Worm (Caenorhabditis elegans): Measurements from ENCODE around the gene col-92.

- TF ChIP-seq elt-4 (tag; optimal IDR thresholded peaks at IDR 0.05), result no peak
- TF ChIP-seq zip-5 (tag; optimal IDR thresholded peaks at IDR 0.05), result no peak
- no peak for TF ChIP-seq syd-9 (tag; optimal IDR thresholded peaks at IDR 0.05)
- peak; percentile 59 for TF ChIP-seq unc-55 (GFP tag; optimal IDR thresholded peaks at IDR 0.05)
Measured at ce11 chrIII:10957710-10958109, 25.3 kb downstream of the col-92 start.

Data from whole organism, late embryonic.